Fruit fly (Drosophila melanogaster): ENCODE data around the gene cona.

cona gene

dm6 chr3R:18398954-18399697 lies 13.5 kb downstream of the cona start, which contains the start of gene Vha100-2 (continued):
- TF ChIP-seq Sox102F (GFP tag; optimal IDR thresholded peaks at IDR 0.05) (peak; percentile 16), Hmr (GFP tag; optimal IDR thresholded peaks at IDR 0.05) (peak; percentile 45), Asciz (GFP tag; optimal IDR thresholded peaks at IDR 0.05) (no peak), CG14965 (GFP tag; optimal IDR thresholded peaks at IDR 0.05; ENCODE audit: borderline replicate concordance) (no peak), CG6854 (GFP tag; optimal IDR thresholded peaks at IDR 0.05) (peak; percentile 3), Nf-YB (GFP tag; optimal IDR thresholded peaks at IDR 0.05) (peak; percentile 36), CG10543 (GFP tag; optimal IDR thresholded peaks at IDR 0.05) (peak; percentile 86), nmo (GFP tag; optimal IDR thresholded peaks at IDR 0.05) (peak; percentile 54), Dp (GFP tag; optimal IDR thresholded peaks at IDR 0.05) (peak; percentile 63), sima (GFP tag; optimal IDR thresholded peaks at IDR 0.05) (no peak), ara (GFP tag; IDR thresholded peaks at IDR 0.05) (no peak), CG17912 (GFP tag; optimal IDR thresholded peaks at IDR 0.05) (no peak), slbo (GFP tag; IDR thresholded peaks at IDR 0.05) (peak; percentile 70), wdn (GFP tag; IDR thresholded peaks at IDR 0.05) (no peak), CG6254 (GFP tag; optimal IDR thresholded peaks at IDR 0.05) (peak; percentile 97), fd64A (GFP tag; optimal IDR thresholded peaks at IDR 0.05) (no peak), CG31365 (tag; optimal IDR thresholded peaks at IDR 0.05) (no peak), CG5180 (GFP tag; optimal IDR thresholded peaks at IDR 0.05) (peak; percentile 23), ash1 (GFP tag; optimal IDR thresholded peaks at IDR 0.05) (peak; percentile 19), CG31388 (GFP tag; optimal IDR thresholded peaks at IDR 0.05) (no peak), Atf6 (GFP tag; IDR thresholded peaks at IDR 0.05) (peak; percentile 68; the same call in 1 of the 2 replicates), Six4 (GFP tag; optimal IDR thresholded peaks at IDR 0.05) (no peak), NC2β (GFP tag; optimal IDR thresholded peaks at IDR 0.05) (no peak), gcm2 (GFP tag; optimal IDR thresholded peaks at IDR 0.05) (no peak), emc (GFP tag; optimal IDR thresholded peaks at IDR 0.05) (no peak), ems (GFP tag; optimal IDR thresholded peaks at IDR 0.05) (no peak), ac (GFP tag; optimal IDR thresholded peaks at IDR 0.05) (no peak), ranshi (GFP tag; IDR thresholded peaks at IDR 0.05) (no peak; the same call in 1 of the 2 replicates), HHEX (GFP tag; optimal IDR thresholded peaks at IDR 0.05) (no peak), CG8388 (GFP tag; optimal IDR thresholded peaks at IDR 0.05) (no peak), Xbp1 (GFP tag; optimal IDR thresholded peaks at IDR 0.05) (peak; percentile 7), Usf (GFP tag; optimal IDR thresholded peaks at IDR 0.05) (no peak), CG6765 (GFP tag; optimal IDR thresholded peaks at IDR 0.05) (peak; percentile 46), wor (GFP tag; IDR thresholded peaks at IDR 0.05) (no peak), tin (GFP tag; optimal IDR thresholded peaks at IDR 0.05) (no peak), trh (GFP tag; optimal IDR thresholded peaks at IDR 0.05) (no peak), tgo (GFP tag; IDR thresholded peaks at IDR 0.05) (peak; percentile 24; the same call in 1 of the 3 replicates), fu2 (GFP tag; optimal IDR thresholded peaks at IDR 0.05) (no peak), CG15696 (tag; optimal IDR thresholded peaks at IDR 0.05) (no peak), Ada2b (GFP tag; IDR thresholded peaks at IDR 0.05) (no peak), otp (GFP tag; IDR thresholded peaks at IDR 0.05) (0 out of 3 replicates have a peak, but pooled peaks have one; percentile 22), grn (GFP tag; optimal IDR thresholded peaks at IDR 0.05) (peak; percentile 91), CG4360 (GFP tag; IDR thresholded peaks at IDR 0.05) (peak; percentile 13; the same call in 1 of the 2 replicates), eve (GFP tag; optimal IDR thresholded peaks at IDR 0.05) (no peak), CG10979 (tag; optimal IDR thresholded peaks at IDR 0.05) (no peak), knrl (GFP tag; IDR thresholded peaks at IDR 0.05; ENCODE audit: partially characterized antibody) (peak; percentile 37; the same call in 1 of the 3 replicates), CG12391 (tag; optimal IDR thresholded peaks at IDR 0.05) (peak; percentile 38), chm (GFP tag; IDR thresholded peaks at IDR 0.05) (peak; percentile 69; the same call in 1 of the 2 replicates), bbx (GFP tag; IDR thresholded peaks at IDR 0.05; ENCODE audit: partially characterized antibody) (peak; percentile 71)
